Fruit fly (Drosophila melanogaster) whole organism, pupa: Measurements from ENCODE around the gene CG13894.
A peak's percentile ranks its signal among the peaks of the same experiment; 100 is the strongest.

Source experiments
- CG10348 ChIP-seq: fragments of 200-800 bp; sonication (Bioruptor generic); IDR thresholded peaks from 2 replicates; pipeline ENCODE4 v1.3.6; 2022; ENCODE audit warnings: missing biosample characterization, missing genetic modification characterization
- CG12605 ChIP-seq: fragments of 200-800 bp; sonication (Bioruptor generic); IDR thresholded peaks from 2 replicates; pipeline ENCODE4 v1.3.6; 2022; ENCODE audit warnings: missing biosample characterization, missing genetic modification characterization
- CG13204 ChIP-seq: fragments of 200-800 bp; sonication (Bioruptor generic); optimal IDR thresholded peaks from 2 replicates; lab custom pipeline; 2018; ENCODE audit warnings: missing biosample characterization, mild to moderate bottlenecking, missing genetic modification characterization, moderate library complexity
- CG14655 ChIP-seq: fragments of 200-800 bp; sonication (Bioruptor generic); optimal IDR thresholded peaks from 3 replicates; lab custom pipeline; 2017; ENCODE audit warnings: mild to moderate bottlenecking, missing biosample characterization, missing genetic modification reagents, missing genetic modification characterization
- CG15710 ChIP-seq: fragments of 200-800 bp; sonication (Bioruptor generic); optimal IDR thresholded peaks from 2 replicates; lab custom pipeline; 2018; ENCODE audit warnings: missing biosample characterization, mild to moderate bottlenecking, missing genetic modification characterization, moderate library complexity
- CG17806 ChIP-seq: fragments of 200-800 bp; sonication (Bioruptor generic); optimal IDR thresholded peaks from 2 replicates; lab custom pipeline; 2018; ENCODE audit warnings: missing biosample characterization, mild to moderate bottlenecking, missing genetic modification characterization, moderate library complexity
- CG32121 ChIP-seq: fragments of 200-800 bp; sonication (Bioruptor generic); IDR thresholded peaks from 2 replicates; pipeline ENCODE4 v1.3.6; 2022; ENCODE audit warnings: missing biosample characterization, missing genetic modification characterization
- CG34367 ChIP-seq: fragments of 200-800 bp; sonication (Bioruptor generic); optimal IDR thresholded peaks from 2 replicates; lab custom pipeline; 2018; ENCODE audit warnings: missing biosample characterization, mild to moderate bottlenecking, missing genetic modification characterization
- CG4496 ChIP-seq: fragments of 200-800 bp; sonication (Bioruptor generic); IDR thresholded peaks from 3 replicates; pipeline ENCODE4 v1.3.6; 2022; ENCODE audit warnings: missing biosample characterization, missing genetic modification characterization
- CG8159 ChIP-seq: fragments of 200-800 bp; sonication (Bioruptor generic); optimal IDR thresholded peaks from 3 replicates; lab custom pipeline; 2018; ENCODE audit warnings: missing biosample characterization, mild to moderate bottlenecking, missing genetic modification characterization, moderate library complexity
- CG8301 ChIP-seq: fragments of 200-800 bp; sonication (Bioruptor generic); optimal IDR thresholded peaks from 2 replicates; lab custom pipeline; 2018; ENCODE audit warnings: missing biosample characterization, mild to moderate bottlenecking, missing genetic modification characterization
- CG9948 ChIP-seq: fragments of 200-800 bp; sonication (Bioruptor generic); optimal IDR thresholded peaks from 2 replicates; lab custom pipeline; 2018; ENCODE audit warnings: missing biosample characterization, mild to moderate bottlenecking, missing genetic modification characterization, moderate library complexity
- D1 ChIP-seq: fragments of 200-800 bp; sonication (Bioruptor generic); optimal IDR thresholded peaks from 2 replicates; lab custom pipeline; 2018; ENCODE audit warnings: missing biosample characterization, mild to moderate bottlenecking, missing genetic modification characterization, moderate library complexity
- EcR ChIP-seq: fragments of 200-800 bp; sonication (Bioruptor generic); optimal IDR thresholded peaks from 3 replicates; lab custom pipeline; 2019; ENCODE audit warnings: missing biosample characterization, missing genetic modification characterization, mild to moderate bottlenecking, moderate library complexity, missing genetic modification reagents
- Ets98B ChIP-seq: fragments of 200-800 bp; sonication (Bioruptor generic); IDR thresholded peaks from 2 replicates; pipeline ENCODE4 v1.3.6; 2022; ENCODE audit warnings: missing biosample characterization, missing genetic modification characterization
- Pif1A ChIP-seq: fragments of 200-800 bp; sonication (Bioruptor generic); optimal IDR thresholded peaks from 3 replicates; lab custom pipeline; 2016; ENCODE audit warnings: missing biosample characterization, missing genetic modification characterization
- Pif1B ChIP-seq: fragments of 200-800 bp; sonication (Bioruptor generic); optimal IDR thresholded peaks from 3 replicates; lab custom pipeline; 2016; ENCODE audit warnings: missing biosample characterization, missing genetic modification characterization
- Snoo ChIP-seq: fragments of 200-800 bp; sonication (Bioruptor generic); optimal IDR thresholded peaks from 3 replicates; lab custom pipeline; 2017; ENCODE audit warnings: missing biosample characterization, mild to moderate bottlenecking, missing genetic modification characterization, inconsistent platforms
- fd96Ca ChIP-seq: fragments of 200-800 bp; sonication (Bioruptor generic); IDR thresholded peaks from 3 replicates; pipeline ENCODE4 v1.3.6; 2022; ENCODE audit warnings: missing biosample characterization, missing genetic modification characterization
- gl ChIP-seq: fragments of 200-800 bp; sonication (Bioruptor generic); optimal IDR thresholded peaks from 2 replicates; lab custom pipeline; 2018; ENCODE audit warnings: missing biosample characterization, mild to moderate bottlenecking, missing genetic modification characterization
- rn ChIP-seq: fragments of 200-800 bp; sonication (Bioruptor generic); IDR thresholded peaks from 2 replicates; pipeline ENCODE4 v1.3.6; 2022; ENCODE audit warnings: missing biosample characterization, missing genetic modification characterization

CG13894 gene

DNA sequence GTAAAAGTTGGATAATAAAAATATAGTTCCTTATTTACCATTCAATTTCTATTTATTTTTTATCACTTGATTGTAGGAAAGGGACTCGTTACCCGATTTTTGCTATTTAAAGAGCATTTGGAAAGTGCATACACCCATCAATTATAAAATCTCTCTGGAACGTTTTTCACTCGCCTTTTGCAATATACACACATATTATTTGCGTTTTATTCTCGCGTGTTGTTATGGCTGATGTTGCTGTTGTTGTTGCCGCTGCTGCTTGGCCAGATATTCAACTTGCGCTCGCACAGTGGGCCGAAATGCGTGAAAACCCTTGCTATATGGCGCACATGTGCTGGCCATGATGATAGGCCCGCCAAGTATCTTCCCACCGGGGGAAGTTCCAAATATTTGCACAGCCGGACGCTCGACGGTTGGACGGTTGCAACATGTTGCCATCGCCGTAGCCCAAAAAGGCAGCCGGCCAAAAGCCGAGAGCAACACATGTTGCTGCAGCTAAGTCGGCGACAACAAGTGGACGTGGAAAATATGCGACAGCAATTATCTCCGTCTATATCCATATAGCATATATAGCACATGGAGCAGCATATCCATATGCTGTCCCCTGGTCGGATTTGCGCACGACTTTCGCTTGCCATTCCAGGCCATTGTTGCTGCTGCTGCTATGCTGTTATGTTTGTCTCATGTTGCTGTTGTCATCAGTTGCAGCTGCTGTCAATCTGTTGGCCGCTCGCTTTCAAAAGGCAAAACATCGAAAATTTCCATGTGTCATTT is 40.6 kb upstream of the CG13894 start:
- peak; percentile 1 for TF ChIP-seq CG8301
- peak; percentile 29 for TF ChIP-seq CG13204 (GFP tag; lab: Kevin White, UChicago)
- TF ChIP-seq CG32121 (GFP tag; lab: Robert Waterston, UW) = peak; percentile 22; the same call in 1 of the 2 replicates
- peak; percentile 61 for TF ChIP-seq EcR
- no peak for TF ChIP-seq gl
- TF ChIP-seq CG14655 (GFP tag; lab: Kevin White, UChicago) = peak; percentile 46
- peak; percentile 9 for TF ChIP-seq CG9948 (tag; lab: Kevin White, UChicago)
- no peak for TF ChIP-seq CG34367 (tag; lab: Kevin White, UChicago)
- peak; percentile 50; the same call in 2 of the 3 replicates for TF ChIP-seq fd96Ca (GFP tag; lab: Robert Waterston, UW)
- TF ChIP-seq CG8159 (tag; lab: Kevin White, UChicago) = peak; percentile 29
- TF ChIP-seq CG4496 (GFP tag; lab: Robert Waterston, UW) = 0 out of 3 replicates have a peak, but pooled peaks have one; percentile 5

DNA sequence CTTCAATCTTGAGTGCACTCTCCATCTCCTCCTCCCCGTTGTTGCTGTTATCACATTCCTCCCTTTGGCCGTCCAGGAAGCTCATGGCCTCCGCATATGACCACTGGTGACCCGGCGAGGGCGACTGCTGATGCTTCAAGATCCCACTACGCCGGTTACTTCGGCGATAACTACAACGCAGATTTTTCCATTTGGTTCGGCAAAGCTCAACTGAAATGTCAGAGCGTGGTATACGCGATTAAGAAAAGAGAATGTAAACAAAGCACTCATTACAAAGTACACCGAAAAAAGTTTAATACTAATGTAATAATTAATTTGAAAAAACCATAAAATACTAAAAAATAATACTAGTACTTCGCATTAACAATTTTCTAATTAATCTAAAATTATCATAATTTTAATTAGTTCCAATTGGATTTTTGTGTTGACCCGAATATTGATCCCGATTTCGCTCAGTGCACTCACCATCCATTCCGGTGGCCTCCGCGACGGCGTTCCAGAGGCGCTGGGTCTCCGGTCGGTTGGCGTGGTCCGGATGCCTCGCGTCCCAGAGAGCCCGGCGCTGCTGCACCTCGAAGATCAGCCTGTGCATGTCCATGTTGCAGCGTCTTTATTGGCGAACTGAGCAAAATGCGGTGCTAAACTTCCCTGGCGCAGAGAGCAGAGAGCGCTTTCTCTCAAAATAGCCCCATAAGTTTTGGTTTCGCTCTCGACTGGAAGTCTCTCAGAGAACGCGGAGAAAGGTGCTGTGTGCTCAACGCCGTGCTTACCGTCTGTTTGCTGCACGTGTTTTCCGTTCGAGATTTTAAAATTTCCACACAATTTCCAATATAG is 39.8 kb upstream of the CG13894 start:
- TF ChIP-seq Ets98B (GFP tag; lab: Robert Waterston, UW) (peak; percentile 94), D1 (tag; lab: Kevin White, UChicago) (peak; percentile 93), Pif1A (GFP tag; lab: Kevin White, UChicago) (peak; percentile 95), CG12605 (GFP tag; lab: Robert Waterston, UW) (peak; percentile 95), CG15710 (tag; lab: Kevin White, UChicago) (peak; percentile 98), CG8159 (tag; lab: Kevin White, UChicago) (peak; percentile 98), Pif1B (GFP tag; lab: Kevin White, UChicago) (peak; percentile 95), rn (GFP tag; lab: Robert Waterston, UW) (peak; percentile 93), CG10348 (GFP tag; lab: Robert Waterston, UW) (peak; percentile 75), CG32121 (GFP tag; lab: Robert Waterston, UW) (peak; percentile 96), Snoo (tag; lab: Kevin White, UChicago) (peak; percentile 96), CG34367 (tag; lab: Kevin White, UChicago) (peak; percentile 94), CG9948 (tag; lab: Kevin White, UChicago) (peak; percentile 96), CG8301 (peak; percentile 94), CG17806 (peak; percentile 97), EcR (peak; percentile 87), gl (peak; percentile 85), fd96Ca (GFP tag; lab: Robert Waterston, UW) (peak; percentile 92), CG4496 (GFP tag; lab: Robert Waterston, UW) (peak; percentile 95), CG13204 (GFP tag; lab: Kevin White, UChicago) (peak; percentile 94), CG14655 (GFP tag; lab: Kevin White, UChicago) (peak; percentile 95)

DNA sequence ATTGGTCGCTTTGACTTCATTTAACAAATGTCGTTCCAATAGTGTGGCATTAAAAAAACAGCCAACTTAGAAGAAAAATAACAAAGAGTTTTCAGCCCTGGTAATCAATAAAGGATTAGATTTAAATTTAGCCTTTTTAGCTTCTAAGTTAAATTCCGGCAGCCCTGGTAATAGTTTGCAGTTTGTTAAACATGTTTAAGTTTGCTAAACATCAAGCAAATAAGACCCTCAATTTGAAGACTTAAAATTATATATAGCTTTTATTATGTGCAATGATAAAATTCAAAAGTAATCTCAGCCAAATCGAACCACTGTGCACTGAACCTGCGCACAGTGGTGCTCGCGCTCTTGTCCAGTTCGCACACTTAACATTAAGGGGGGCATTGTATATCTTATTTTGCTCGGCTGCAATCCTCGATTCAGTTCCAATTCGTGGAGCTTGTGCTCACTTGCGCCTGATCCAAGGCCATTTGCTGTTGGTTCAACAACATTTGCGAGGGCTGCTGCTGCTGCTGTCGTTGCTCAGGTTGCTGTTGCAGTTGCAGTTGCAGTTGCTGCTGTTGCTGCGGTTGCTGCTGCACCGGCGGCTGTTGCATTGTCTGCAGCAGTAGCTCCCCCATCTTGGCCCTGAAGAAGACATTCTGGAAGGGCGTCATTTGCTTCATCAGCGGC is 38.6 kb upstream of the CG13894 start:
- TF ChIP-seq CG8159 (tag; lab: Kevin White, UChicago) (peak; percentile 55), CG13204 (GFP tag; lab: Kevin White, UChicago) (peak; percentile 34), CG14655 (GFP tag; lab: Kevin White, UChicago) (peak; percentile 25), Pif1A (GFP tag; lab: Kevin White, UChicago) (peak; percentile 31), gl (no peak), CG15710 (tag; lab: Kevin White, UChicago) (peak; percentile 33), Pif1B (GFP tag; lab: Kevin White, UChicago) (peak; percentile 31), CG4496 (GFP tag; lab: Robert Waterston, UW) (no peak), CG17806 (peak; percentile 44), EcR (peak; percentile 79)
- TF ChIP-seq, all 21 proteins: peak for 8

DNA sequence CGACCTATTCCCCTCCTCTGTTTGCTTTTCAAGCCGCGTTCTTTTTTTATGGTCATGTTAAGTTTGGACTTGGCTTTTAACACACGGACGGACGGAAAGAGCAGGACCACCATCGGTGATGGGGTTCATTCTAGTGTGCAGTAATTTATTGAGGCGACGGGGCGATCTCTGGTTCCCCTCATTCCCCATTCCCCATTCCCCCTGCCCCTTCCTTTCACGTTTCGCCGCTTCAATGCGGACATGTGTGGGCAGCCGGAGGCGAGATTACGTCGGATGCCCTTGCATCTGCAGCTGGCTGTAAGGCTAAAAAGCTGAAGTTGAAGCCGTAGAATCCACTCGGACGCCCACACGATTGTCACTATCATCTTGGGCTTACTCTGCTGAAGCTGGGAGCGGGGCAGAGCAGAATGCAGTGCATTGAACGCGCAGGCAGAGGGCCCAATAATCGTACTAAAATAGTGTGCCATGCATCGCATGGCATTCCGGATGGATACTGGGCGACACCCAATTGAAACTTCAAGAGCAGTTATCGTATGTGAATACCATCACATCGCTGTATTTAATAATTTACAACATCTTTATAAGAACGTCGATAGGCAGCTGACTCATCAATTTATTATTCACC is 37.7 kb upstream of the CG13894 start:
- TF ChIP-seq CG13204 (GFP tag; lab: Kevin White, UChicago) = peak; percentile 73
- TF ChIP-seq EcR = peak; percentile 94
- no peak for TF ChIP-seq Ets98B (GFP tag; lab: Robert Waterston, UW)

DNA sequence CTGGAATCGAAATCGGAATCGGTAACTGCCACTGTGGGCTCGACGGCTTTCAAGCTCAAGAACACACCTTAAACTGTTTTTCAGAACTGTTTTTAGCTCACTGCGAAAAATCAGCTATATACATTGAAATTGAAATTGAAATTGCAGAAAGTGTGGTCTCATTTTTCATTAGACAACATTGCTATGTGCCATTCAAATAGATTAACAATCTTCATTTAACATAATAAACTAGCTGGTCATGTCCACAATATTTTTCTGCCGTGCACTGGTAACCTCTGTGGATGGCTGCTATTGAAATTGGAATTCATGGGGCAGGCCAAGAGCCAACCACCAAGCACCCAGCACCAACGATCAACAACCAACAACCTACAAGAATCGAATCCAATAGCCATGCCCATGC is 37.0 kb upstream of the CG13894 start:
- peak; percentile 76 for TF ChIP-seq CG9948 (tag; lab: Kevin White, UChicago)
- peak; percentile 54 for TF ChIP-seq Snoo (tag; lab: Kevin White, UChicago)
- no peak for TF ChIP-seq CG13204 (GFP tag; lab: Kevin White, UChicago)
- TF ChIP-seq CG4496 (GFP tag; lab: Robert Waterston, UW) = peak; percentile 64
- TF ChIP-seq gl = peak; percentile 42
- TF ChIP-seq CG32121 (GFP tag; lab: Robert Waterston, UW) = peak; percentile 61; the same call in 1 of the 2 replicates
- peak; percentile 45; the same call in 1 of the 2 replicates for TF ChIP-seq Ets98B (GFP tag; lab: Robert Waterston, UW)
- peak; percentile 50 for TF ChIP-seq Pif1B (GFP tag; lab: Kevin White, UChicago)
- TF ChIP-seq CG14655 (GFP tag; lab: Kevin White, UChicago) = peak; percentile 68
- TF ChIP-seq Pif1A (GFP tag; lab: Kevin White, UChicago) = peak; percentile 57
- TF ChIP-seq CG10348 (GFP tag; lab: Robert Waterston, UW) = no peak
- peak; percentile 47 for TF ChIP-seq CG8301
- 0 out of 2 replicates have a peak, but pooled peaks have one; percentile 20 for TF ChIP-seq rn (GFP tag; lab: Robert Waterston, UW)
- TF ChIP-seq CG8159 (tag; lab: Kevin White, UChicago) = peak; percentile 84
- peak; percentile 75 for TF ChIP-seq CG34367 (tag; lab: Kevin White, UChicago)
- peak; percentile 78 for TF ChIP-seq CG15710 (tag; lab: Kevin White, UChicago)
- TF ChIP-seq D1 (tag; lab: Kevin White, UChicago) = peak; percentile 49
- TF ChIP-seq CG12605 (GFP tag; lab: Robert Waterston, UW) = peak; percentile 41
- TF ChIP-seq CG17806 = peak; percentile 82
- TF ChIP-seq fd96Ca (GFP tag; lab: Robert Waterston, UW) = 0 out of 3 replicates have a peak, but pooled peaks have one; percentile 43
- no peak for TF ChIP-seq EcR
- TF ChIP-seq, all 21 proteins: peak for 18
